Fruit fly (Drosophila melanogaster) whole organism, embryonic: Measurements from ENCODE around the gene CG9776.

ENCODE experiments used
- Bteb2 ChIP-seq: fragments of 200-800 bp; sonication (Bioruptor generic); optimal IDR thresholded peaks from 2 replicates; lab custom pipeline; 2016; ENCODE audit warnings: missing biosample characterization, missing genetic modification characterization
- CG10209 ChIP-seq: fragments of 200-800 bp; sonication (Bioruptor generic); optimal IDR thresholded peaks from 3 replicates; lab custom pipeline; 2017; ENCODE audit warnings: missing biosample characterization, mild to moderate bottlenecking, missing genetic modification characterization, missing genetic modification reagents
- CG10462 ChIP-seq: fragments of 200-800 bp; sonication (Bioruptor generic); optimal IDR thresholded peaks from 2 replicates; lab custom pipeline; 2016; ENCODE audit warnings: missing biosample characterization, missing genetic modification characterization
- CG12104 ChIP-seq: fragments of 200-800 bp; sonication (Bioruptor generic); optimal IDR thresholded peaks from 3 replicates; lab custom pipeline; 2016; ENCODE audit warnings: missing biosample characterization, missing genetic modification characterization
- CG16815 ChIP-seq: fragments of 200-800 bp; sonication (Bioruptor generic); optimal IDR thresholded peaks from 3 replicates; lab custom pipeline; 2017; ENCODE audit warnings: missing biosample characterization, mild to moderate bottlenecking, missing genetic modification characterization
- CG17802 ChIP-seq: fragments of 200-800 bp; sonication (Bioruptor generic); optimal IDR thresholded peaks from 2 replicates; lab custom pipeline; 2018; ENCODE audit warnings: missing biosample characterization, mild to moderate bottlenecking, missing genetic modification characterization, moderate library complexity
- CG1792 ChIP-seq: fragments of 200-800 bp; sonication (Bioruptor generic); optimal IDR thresholded peaks from 2 replicates; lab custom pipeline; 2016; ENCODE audit warnings: missing biosample characterization, missing genetic modification characterization
- CG18476 ChIP-seq: fragments of 200-800 bp; sonication (Bioruptor generic); optimal IDR thresholded peaks from 2 replicates; lab custom pipeline; 2016; ENCODE audit warnings: missing biosample characterization, mild to moderate bottlenecking, missing genetic modification characterization
- CG18764 ChIP-seq: fragments of 200-800 bp; sonication (Bioruptor generic); optimal IDR thresholded peaks from 3 replicates; lab custom pipeline; 2016; ENCODE audit warnings: missing biosample characterization, missing genetic modification characterization
- CG30403 ChIP-seq: fragments of 200-800 bp; sonication (Bioruptor generic); optimal IDR thresholded peaks from 3 replicates; lab custom pipeline; 2016; ENCODE audit warnings: missing biosample characterization, missing genetic modification characterization
- CG3065 ChIP-seq: fragments of 200-800 bp; sonication (Bioruptor generic); optimal IDR thresholded peaks from 2 replicates; lab custom pipeline; 2016; ENCODE audit warnings: missing biosample characterization, missing genetic modification characterization
- CG31224 ChIP-seq: fragments of 200-800 bp; sonication (Bioruptor generic); IDR thresholded peaks from 2 replicates; pipeline ENCODE4 v1.3.6; 2022; ENCODE audit warnings: missing biosample characterization, missing genetic modification characterization
- CG32532 ChIP-seq: fragments of 200-800 bp; sonication (Bioruptor generic); IDR thresholded peaks from 2 replicates; pipeline ENCODE4 v1.3.6; 2022; ENCODE audit warnings: missing biosample characterization, missing genetic modification characterization
- CG6791 ChIP-seq: fragments of 200-800 bp; sonication (Bioruptor generic); IDR thresholded peaks from 3 replicates; pipeline ENCODE4 v1.3.6; 2022; ENCODE audit warnings: missing biosample characterization, missing genetic modification characterization; ENCODE audit not compliant: partially characterized antibody
- CG6813 ChIP-seq: fragments of 200-800 bp; sonication (Bioruptor generic); optimal IDR thresholded peaks from 2 replicates; lab custom pipeline; 2017; ENCODE audit warnings: missing biosample characterization, missing genetic modification characterization, mild to moderate bottlenecking, moderate library complexity, missing genetic modification reagents
- CG7357 ChIP-seq: fragments of 200-800 bp; sonication (Bioruptor generic); IDR thresholded peaks from 3 replicates; pipeline ENCODE4 v1.3.6; 2022; ENCODE audit warnings: missing biosample characterization, missing genetic modification characterization
- CG8944 ChIP-seq: fragments of 200-800 bp; sonication (Bioruptor generic); optimal IDR thresholded peaks from 3 replicates; lab custom pipeline; 2016; ENCODE audit warnings: missing biosample characterization, missing genetic modification characterization
- D ChIP-seq, 2 experiments: fragments of 200-800 bp in 1 of 2; fragments of >200 bp in 1 of 2; sonication (Bioruptor generic) in 1 of 2; optimal IDR thresholded peaks; 2 replicates in 1 of 2; 3 replicates in 1 of 2; lab custom pipeline; 2017; ENCODE audit warnings: mild to moderate bottlenecking in 1 of 2, missing biosample characterization in 1 of 2, missing genetic modification characterization in 1 of 2, missing genetic modification reagents in 1 of 2
- D19A ChIP-seq: fragments of 200-800 bp; optimal IDR thresholded peaks from 3 replicates; lab custom pipeline; 2019; ENCODE audit warnings: missing biosample characterization, mild to moderate bottlenecking, missing genetic modification characterization, moderate library complexity
- Hr3 ChIP-seq: fragments of 200-800 bp; sonication (Bioruptor generic); optimal IDR thresholded peaks from 3 replicates; lab custom pipeline; 2016; ENCODE audit warnings: missing biosample characterization, missing genetic modification characterization
- Hsf ChIP-seq: fragments of 200-800 bp; sonication (Bioruptor generic); optimal IDR thresholded peaks from 3 replicates; lab custom pipeline; 2016; ENCODE audit warnings: missing biosample characterization, missing genetic modification characterization
- Max ChIP-seq: fragments of 200-800 bp; sonication (Bioruptor generic); optimal IDR thresholded peaks from 2 replicates; lab custom pipeline; 2016; ENCODE audit warnings: missing biosample characterization, mild to moderate bottlenecking, missing genetic modification characterization
- Myb ChIP-seq: fragments of 200-800 bp; sonication (Bioruptor generic); optimal IDR thresholded peaks from 2 replicates; lab custom pipeline; 2016; ENCODE audit warnings: missing biosample characterization, missing genetic modification characterization
- Neu2 ChIP-seq: fragments of 200-800 bp; sonication (Bioruptor generic); optimal IDR thresholded peaks from 3 replicates; lab custom pipeline; 2016; ENCODE audit warnings: missing biosample characterization, missing genetic modification characterization, borderline replicate concordance
- Six4 ChIP-seq: fragments of 200-800 bp; sonication (Bioruptor generic); optimal IDR thresholded peaks from 2 replicates; lab custom pipeline; 2016; ENCODE audit warnings: missing biosample characterization, missing genetic modification characterization
- Stat92E ChIP-seq, 3 experiments: fragments of >200 bp in 2 of 3; fragments of 200-800 bp in 1 of 3; sonication (Bioruptor generic) in 1 of 3; optimal IDR thresholded peaks; 2 replicates each; lab custom pipeline; 2017 to 2019; ENCODE audit warnings: missing biosample characterization in 3 of 3, missing genetic modification characterization in 3 of 3, mild to moderate bottlenecking in 1 of 3, moderate library complexity in 1 of 3
- Trl ChIP-seq, 3 experiments: fragments of >200 bp in 2 of 3; fragments of 200-800 bp in 1 of 3; sonication (Bioruptor generic) in 1 of 3; optimal IDR thresholded peaks; 2 replicates in 1 of 3; 3 replicates in 2 of 3; lab custom pipeline; 2016 to 2017; ENCODE audit warnings: missing biosample characterization in 1 of 3, missing genetic modification characterization in 1 of 3
- aop ChIP-seq: fragments of 200-800 bp; sonication (Bioruptor generic); IDR thresholded peaks from 2 replicates; pipeline ENCODE4 v1.3.6; 2022; ENCODE audit warnings: missing biosample characterization, missing genetic modification characterization
- bab2 ChIP-seq: fragments of 200-800 bp; sonication (Bioruptor generic); optimal IDR thresholded peaks from 2 replicates; lab custom pipeline; 2016; ENCODE audit warnings: missing biosample characterization, missing genetic modification characterization
- cas ChIP-seq: fragments of 200-800 bp; sonication (Bioruptor generic); IDR thresholded peaks from 2 replicates; pipeline ENCODE4 v1.3.6; 2022; ENCODE audit warnings: missing biosample characterization, missing genetic modification characterization
- chinmo ChIP-seq: fragments of 200-800 bp; sonication (Bioruptor generic); IDR thresholded peaks from 4 replicates; pipeline ENCODE4 v1.3.6; 2022; ENCODE audit warnings: missing biosample characterization, missing genetic modification characterization; ENCODE audit not compliant: partially characterized antibody
- corto ChIP-seq: fragments of 200-800 bp; sonication (Bioruptor generic); optimal IDR thresholded peaks from 2 replicates; lab custom pipeline; 2016; ENCODE audit warnings: missing biosample characterization, mild to moderate bottlenecking, missing genetic modification characterization, moderate library complexity
- crc ChIP-seq: fragments of 200-800 bp; sonication (Bioruptor generic); optimal IDR thresholded peaks from 2 replicates; lab custom pipeline; 2016; ENCODE audit warnings: missing biosample characterization, missing genetic modification characterization
- croc ChIP-seq: fragments of 200-800 bp; sonication (Bioruptor generic); conservative IDR thresholded peaks from 3 replicates; pipeline ENCODE4 v1.3.6; 2022; ENCODE audit warnings: missing biosample characterization, missing genetic modification characterization
- da ChIP-seq: fragments of 200-800 bp; sonication (Bioruptor generic); optimal IDR thresholded peaks from 2 replicates; lab custom pipeline; 2016; ENCODE audit warnings: missing biosample characterization, missing genetic modification characterization
- fd64A ChIP-seq: fragments of 200-800 bp; sonication (Bioruptor generic); optimal IDR thresholded peaks from 3 replicates; lab custom pipeline; 2018; ENCODE audit warnings: missing biosample characterization, mild to moderate bottlenecking, missing genetic modification characterization
- gce ChIP-seq: fragments of 200-800 bp; sonication (Bioruptor generic); IDR thresholded peaks from 3 replicates; pipeline ENCODE4 v1.3.6; 2022; ENCODE audit warnings: missing biosample characterization, missing genetic modification characterization
- hbn ChIP-seq: fragments of 200-800 bp; sonication (Bioruptor generic); IDR thresholded peaks from 2 replicates; pipeline ENCODE4 v1.3.6; 2022; ENCODE audit warnings: missing biosample characterization, missing genetic modification characterization; ENCODE audit not compliant: partially characterized antibody
- her ChIP-seq: fragments of 200-800 bp; sonication (Bioruptor generic); optimal IDR thresholded peaks from 2 replicates; lab custom pipeline; 2016; ENCODE audit warnings: missing biosample characterization, missing genetic modification characterization
- ind ChIP-seq: fragments of 200-800 bp; sonication (Bioruptor generic); optimal IDR thresholded peaks from 3 replicates; lab custom pipeline; 2016; ENCODE audit warnings: missing biosample characterization, missing genetic modification characterization
- lmd ChIP-seq: fragments of 200-800 bp; sonication (Bioruptor generic); IDR thresholded peaks from 2 replicates; pipeline ENCODE4 v1.3.6; 2022; ENCODE audit warnings: missing biosample characterization, missing genetic modification characterization
- lola ChIP-seq, 3 experiments: fragments of >200 bp in 2 of 3; fragments of 200-800 bp in 1 of 3; sonication (Bioruptor generic) in 1 of 3; optimal IDR thresholded peaks; 2 replicates each; lab custom pipeline; 2017 to 2019; ENCODE audit warnings: missing biosample characterization in 3 of 3, missing genetic modification characterization in 3 of 3, mild to moderate bottlenecking in 1 of 3, moderate library complexity in 1 of 3
- maf-S ChIP-seq: fragments of 200-800 bp; sonication (Bioruptor generic); optimal IDR thresholded peaks from 2 replicates; lab custom pipeline; 2016; ENCODE audit warnings: missing biosample characterization, missing genetic modification characterization
- pros ChIP-seq: fragments of 200-800 bp; sonication (Bioruptor generic); optimal IDR thresholded peaks from 3 replicates; lab custom pipeline; 2019; ENCODE audit warnings: missing biosample characterization, mild to moderate bottlenecking, missing genetic modification characterization, moderate library complexity
- psq ChIP-seq: fragments of 200-800 bp; sonication (Bioruptor generic); optimal IDR thresholded peaks from 2 replicates; lab custom pipeline; 2017; ENCODE audit warnings: missing biosample characterization, missing genetic modification characterization
- tna ChIP-seq: fragments of 200-800 bp; sonication (Bioruptor generic); IDR thresholded peaks from 2 replicates; pipeline ENCODE4 v1.3.6; 2022; ENCODE audit warnings: missing biosample characterization, missing genetic modification characterization; ENCODE audit not compliant: partially characterized antibody
- trem ChIP-seq: fragments of 200-800 bp; optimal IDR thresholded peaks from 3 replicates; lab custom pipeline; 2019; ENCODE audit warnings: missing biosample characterization, mild to moderate bottlenecking, missing genetic modification characterization, moderate library complexity
- unpg ChIP-seq: fragments of 200-800 bp; sonication (Bioruptor generic); optimal IDR thresholded peaks from 3 replicates; lab custom pipeline; 2018; ENCODE audit warnings: missing biosample characterization, mild to moderate bottlenecking, missing genetic modification characterization, moderate library complexity
- z ChIP-seq: fragments of 200-800 bp; sonication (Bioruptor generic); IDR thresholded peaks from 3 replicates; pipeline ENCODE4 v1.3.6; 2022; ENCODE audit warnings: missing biosample characterization, missing genetic modification characterization

Gene CG9776

DNA sequence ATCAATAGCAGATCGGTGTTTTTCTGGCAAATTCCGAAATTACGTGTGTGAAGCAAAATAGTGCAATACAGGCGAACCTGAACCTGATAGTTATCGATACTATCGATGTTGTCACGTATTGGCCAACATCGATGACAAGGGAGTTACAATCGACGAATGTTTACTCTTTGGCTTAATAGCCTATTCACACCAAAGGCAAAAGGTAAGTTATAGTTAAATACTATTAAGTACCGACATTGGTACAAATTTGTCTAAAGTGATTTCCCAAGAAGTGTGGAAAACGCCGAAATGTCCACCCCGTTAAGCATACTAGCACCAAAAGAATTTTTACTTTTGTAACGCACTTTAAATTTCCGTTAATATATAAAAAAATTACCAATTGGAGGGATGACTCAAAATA, at the start of gene CG9776 (continued):
- TF ChIP-seq gce (GFP tag; lab: Robert Waterston, UW) (0 out of 3 replicates have a peak, but pooled peaks have one; percentile 10), D19A (tag; lab: Kevin White, UChicago) (peak; percentile 85), Neu2 (GFP tag; lab: Kevin White, UChicago) (peak; percentile 70), crc (GFP tag; lab: Kevin White, UChicago) (peak; percentile 31), trem (tag; lab: Kevin White, UChicago) (peak; percentile 71), CG30403 (GFP tag; lab: Kevin White, UChicago) (peak; percentile 73), bab2 (GFP tag; lab: Kevin White, UChicago) (peak; percentile 62), CG6791 (GFP tag; lab: Robert Waterston, UW) (peak; percentile 99), aop (GFP tag; lab: Robert Waterston, UW) (0 out of 2 replicates have a peak, but pooled peaks have one; percentile 14), chinmo (GFP tag; lab: Robert Waterston, UW) (peak; percentile 99), D (optimal IDR thresholded peaks at IDR 0.05; lab: Kevin White, UChicago) (no peak), D (GFP tag; optimal IDR thresholded peaks at IDR 0.05; lab: Kevin White, UChicago) (peak; percentile 20), CG17802 (tag; lab: Kevin White, UChicago) (peak; percentile 96), z (no peak), tna (GFP tag; lab: Robert Waterston, UW) (peak; percentile 97), lola (GFP tag; optimal IDR thresholded peaks at IDR 0.05; lab: Kevin White, UChicago) (peak in 1 of 3 experiments; percentile 97), CG31224 (GFP tag; lab: Robert Waterston, UW) (peak; percentile 44), Six4 (GFP tag; lab: Kevin White, UChicago) (no peak), CG1792 (peak; percentile 24), CG32532 (GFP tag; lab: Robert Waterston, UW) (peak; percentile 70), croc (0 out of 3 replicates have a peak, but pooled peaks have one; percentile 17), Hsf (GFP tag; lab: Kevin White, UChicago) (peak; percentile 66), cas (no peak), fd64A (GFP tag; lab: Kevin White, UChicago) (no peak), maf-S (peak; percentile 33), CG12104 (peak; percentile 46), CG8944 (GFP tag; lab: Kevin White, UChicago) (peak; percentile 40), CG10209 (GFP tag; lab: Kevin White, UChicago) (peak; percentile 61), Max (peak; percentile 64), Hr3 (peak; percentile 42), psq (GFP tag; lab: Kevin White, UChicago) (peak; percentile 20), CG10462 (peak; percentile 8), CG18764 (peak; percentile 2), CG3065 (peak; percentile 39), Stat92E (GFP tag; optimal IDR thresholded peaks at IDR 0.05; lab: Kevin White, UChicago) (peak in 1 of 3 experiments; percentile 19), CG16815 (GFP tag; lab: Kevin White, UChicago) (no peak), corto (no peak), CG18476 (GFP tag; lab: Kevin White, UChicago) (peak; percentile 42), lmd (GFP tag; lab: Robert Waterston, UW) (peak; percentile 53; the same call in 1 of the 2 replicates), her (GFP tag; lab: Kevin White, UChicago) (peak; percentile 50), CG6813 (no peak), Bteb2 (GFP tag; lab: Kevin White, UChicago) (peak; percentile 66), hbn (GFP tag; lab: Robert Waterston, UW) (peak; percentile 96), unpg (no peak), CG7357 (GFP tag; lab: Robert Waterston, UW) (peak; percentile 98), Trl (optimal IDR thresholded peaks at IDR 0.05; lab: Kevin White, UChicago) (no peak), Trl (GFP tag; optimal IDR thresholded peaks at IDR 0.05; lab: Kevin White, UChicago) (peak; percentile 75), da (GFP tag; lab: Kevin White, UChicago) (peak; percentile 34), pros (GFP tag; lab: Kevin White, UChicago) (no peak), ind (GFP tag; lab: Kevin White, UChicago) (peak; percentile 52), Myb (peak; percentile 71)
